Fruit fly (Drosophila melanogaster) whole organism: ENCODE results near the gene eIF4H1.

Experiments
- CG8478 ChIP-seq: fragments of >200 bp; optimal IDR thresholded peaks from 2 replicates; lab custom pipeline; 2018; ENCODE audit warnings: inconsistent platforms
- EcR ChIP-seq, 2 experiments: fragments of >200 bp; optimal IDR thresholded peaks; 2 replicates each; lab custom pipeline; 2017; ENCODE audit warnings: missing biosample characterization in 2 of 2, missing genetic modification characterization in 2 of 2, missing genetic modification reagents in 2 of 2

- TF ChIP-seq CG8478 (no peak), EcR (GFP tag; optimal IDR thresholded peaks at IDR 0.05; lab: Kevin White, UChicago) (no peak)
These were observed 10.1 kb downstream of the eIF4H1 start for dm6 chrX:16458551-16458950.
